Fruit fly (Drosophila melanogaster) whole organism, prepupa: Measurements from ENCODE around the gene CG15638.
A peak's percentile ranks its signal among the peaks of the same experiment; 100 is the strongest.

ENCODE experiments used
- Blimp-1 ChIP-seq: fragments of 200-800 bp; sonication (Bioruptor generic); optimal IDR thresholded peaks from 3 replicates; lab custom pipeline; 2017; ENCODE audit warnings: missing biosample characterization, missing genetic modification characterization, mild to moderate bottlenecking, moderate library complexity, missing genetic modification reagents
- CG10631 ChIP-seq: fragments of 200-800 bp; sonication (Bioruptor generic); optimal IDR thresholded peaks from 2 replicates; lab custom pipeline; 2016; ENCODE audit warnings: missing biosample characterization, missing genetic modification characterization
- CG10669 ChIP-seq: fragments of 200-800 bp; sonication (Bioruptor generic); optimal IDR thresholded peaks from 3 replicates; lab custom pipeline; 2018; ENCODE audit warnings: missing biosample characterization, mild to moderate bottlenecking, missing genetic modification characterization, moderate library complexity
- CG11294 ChIP-seq: fragments of 200-800 bp; sonication (Bioruptor generic); IDR thresholded peaks from 2 replicates; pipeline ENCODE4 v1.3.6; 2022; ENCODE audit warnings: missing biosample characterization, missing genetic modification characterization
- CG11762 ChIP-seq: fragments of 200-800 bp; sonication (Bioruptor generic); optimal IDR thresholded peaks from 3 replicates; lab custom pipeline; 2016; ENCODE audit warnings: missing biosample characterization, missing genetic modification characterization; ENCODE audit not compliant: insufficient read depth
- CG15336 ChIP-seq: fragments of 200-800 bp; sonication (Bioruptor generic); IDR thresholded peaks from 2 replicates; pipeline ENCODE4 v1.3.6; 2022; ENCODE audit warnings: missing biosample characterization, missing genetic modification characterization
- CG16779 ChIP-seq: fragments of 200-800 bp; sonication (Bioruptor generic); optimal IDR thresholded peaks from 3 replicates; lab custom pipeline; 2017; ENCODE audit warnings: missing biosample characterization, mild to moderate bottlenecking, missing genetic modification characterization
- CG3032 ChIP-seq: fragments of 200-800 bp; optimal IDR thresholded peaks from 2 replicates; lab custom pipeline; 2019; ENCODE audit warnings: missing biosample characterization, mild to moderate bottlenecking, missing genetic modification characterization, moderate library complexity
- CG31627 ChIP-seq: fragments of 200-800 bp; sonication (Bioruptor generic); optimal IDR thresholded peaks from 3 replicates; lab custom pipeline; 2016; ENCODE audit warnings: missing biosample characterization, missing genetic modification characterization
- CG32006 ChIP-seq: fragments of 200-800 bp; sonication (Bioruptor generic); optimal IDR thresholded peaks from 3 replicates; lab custom pipeline; 2017; ENCODE audit warnings: missing biosample characterization, mild to moderate bottlenecking, missing genetic modification characterization
- CG34406 ChIP-seq: fragments of 200-800 bp; sonication (Bioruptor generic); optimal IDR thresholded peaks from 3 replicates; lab custom pipeline; 2016; ENCODE audit warnings: missing biosample characterization, missing genetic modification characterization
- CG4318 ChIP-seq: fragments of 200-800 bp; sonication (Bioruptor generic); optimal IDR thresholded peaks from 3 replicates; lab custom pipeline; 2017; ENCODE audit warnings: missing biosample characterization, mild to moderate bottlenecking, missing genetic modification characterization
- CG6163 ChIP-seq: fragments of 200-800 bp; sonication (Bioruptor generic); IDR thresholded peaks from 3 replicates; pipeline ENCODE4 v1.3.6; 2022; ENCODE audit warnings: missing biosample characterization, missing genetic modification characterization
- CG6276 ChIP-seq: fragments of 200-800 bp; sonication (Bioruptor generic); optimal IDR thresholded peaks from 2 replicates; lab custom pipeline; 2017; ENCODE audit warnings: missing biosample characterization, mild to moderate bottlenecking, missing genetic modification characterization
- CG6792 ChIP-seq: fragments of 200-800 bp; sonication (Bioruptor generic); optimal IDR thresholded peaks from 3 replicates; lab custom pipeline; 2016; ENCODE audit warnings: missing biosample characterization, missing genetic modification characterization
- CG6808 ChIP-seq: fragments of 200-800 bp; sonication (Bioruptor generic); optimal IDR thresholded peaks from 3 replicates; lab custom pipeline; 2017; ENCODE audit warnings: missing biosample characterization, missing genetic modification characterization, mild to moderate bottlenecking, moderate library complexity, missing genetic modification reagents
- CG6854 ChIP-seq: fragments of 200-800 bp; sonication (Bioruptor generic); optimal IDR thresholded peaks from 2 replicates; lab custom pipeline; 2017; ENCODE audit warnings: missing biosample characterization, mild to moderate bottlenecking, missing genetic modification characterization
- CG7368 ChIP-seq: fragments of 200-800 bp; sonication (Bioruptor generic); optimal IDR thresholded peaks from 3 replicates; lab custom pipeline; 2016; ENCODE audit warnings: missing biosample characterization, missing genetic modification characterization
- CG8119 ChIP-seq: fragments of 200-800 bp; sonication (Bioruptor generic); IDR thresholded peaks from 3 replicates; pipeline ENCODE4 v1.3.6; 2022; ENCODE audit warnings: missing biosample characterization, missing genetic modification characterization
- CG8319 ChIP-seq: fragments of 200-800 bp; sonication (Bioruptor generic); optimal IDR thresholded peaks from 3 replicates; lab custom pipeline; 2016; ENCODE audit warnings: missing biosample characterization, missing genetic modification characterization
- CG8632 ChIP-seq: fragments of 200-800 bp; sonication (Bioruptor generic); optimal IDR thresholded peaks from 3 replicates; lab custom pipeline; 2016; ENCODE audit warnings: missing biosample characterization, missing genetic modification characterization
- CG9139 ChIP-seq: fragments of 200-800 bp; sonication (Bioruptor generic); optimal IDR thresholded peaks from 3 replicates; lab custom pipeline; 2017; ENCODE audit warnings: missing biosample characterization, mild to moderate bottlenecking, missing genetic modification characterization
- Eip75B ChIP-seq: fragments of 200-800 bp; sonication (Bioruptor generic); optimal IDR thresholded peaks from 3 replicates; lab custom pipeline; 2016; ENCODE audit warnings: missing biosample characterization, missing genetic modification characterization
- Eip78C ChIP-seq: fragments of 200-800 bp; sonication (Bioruptor generic); peaks from one replicate; lab custom pipeline; 2016; ENCODE audit warnings: missing biosample characterization, missing genetic modification characterization
- Eip93F ChIP-seq: fragments of 200-800 bp; sonication (Bioruptor generic); optimal IDR thresholded peaks from 2 replicates; lab custom pipeline; 2016; ENCODE audit warnings: missing biosample characterization, mild to moderate bottlenecking, missing genetic modification characterization
- Ets21C ChIP-seq: fragments of 200-800 bp; sonication (Bioruptor generic); optimal IDR thresholded peaks from 3 replicates; lab custom pipeline; 2016; ENCODE audit warnings: missing biosample characterization, missing genetic modification characterization
- Gug ChIP-seq: fragments of 200-800 bp; sonication (Bioruptor generic); IDR thresholded peaks from 2 replicates; pipeline ENCODE4 v1.3.6; 2022; ENCODE audit warnings: missing biosample characterization, missing genetic modification characterization
- Hr38 ChIP-seq: sonication (Bioruptor generic); optimal IDR thresholded peaks from 2 replicates; lab custom pipeline; 2016; ENCODE audit warnings: missing biosample characterization, missing genetic modification characterization
- Hr4 ChIP-seq: fragments of 200-800 bp; sonication (Bioruptor generic); optimal IDR thresholded peaks from 3 replicates; lab custom pipeline; 2016; ENCODE audit warnings: missing biosample characterization, missing genetic modification characterization
- Lpt ChIP-seq: fragments of 200-800 bp; sonication (Bioruptor generic); optimal IDR thresholded peaks from 3 replicates; lab custom pipeline; 2016; ENCODE audit warnings: missing biosample characterization, missing genetic modification characterization
- Met ChIP-seq: fragments of 200-800 bp; sonication (Bioruptor generic); optimal IDR thresholded peaks from 3 replicates; lab custom pipeline; 2016; ENCODE audit warnings: missing biosample characterization, missing genetic modification characterization
- OdsH ChIP-seq: fragments of 200-800 bp; sonication (Bioruptor generic); optimal IDR thresholded peaks from 3 replicates; lab custom pipeline; 2016; ENCODE audit warnings: missing biosample characterization, missing genetic modification characterization
- Smox ChIP-seq: fragments of 200-800 bp; sonication (Bioruptor generic); optimal IDR thresholded peaks from 3 replicates; lab custom pipeline; 2016; ENCODE audit warnings: missing biosample characterization, missing genetic modification characterization
- Sox102F ChIP-seq: fragments of 200-800 bp; sonication (Bioruptor generic); optimal IDR thresholded peaks from 2 replicates; lab custom pipeline; 2016; ENCODE audit warnings: missing biosample characterization, mild to moderate bottlenecking, missing genetic modification characterization
- Sox14 ChIP-seq: fragments of 200-800 bp; sonication (Bioruptor generic); optimal IDR thresholded peaks from 3 replicates; lab custom pipeline; 2016; ENCODE audit warnings: missing biosample characterization, missing genetic modification characterization
- Sox15 ChIP-seq: fragments of 200-800 bp; sonication (Bioruptor generic); optimal IDR thresholded peaks from 3 replicates; lab custom pipeline; 2016; ENCODE audit warnings: missing biosample characterization, missing genetic modification characterization
- acj6 ChIP-seq: fragments of 200-800 bp; sonication (Bioruptor generic); optimal IDR thresholded peaks from 3 replicates; lab custom pipeline; 2016; ENCODE audit warnings: missing biosample characterization, missing genetic modification characterization
- cyc ChIP-seq: fragments of 200-800 bp; sonication (Bioruptor generic); optimal IDR thresholded peaks from 3 replicates; lab custom pipeline; 2016; ENCODE audit warnings: missing biosample characterization, missing genetic modification characterization
- dac ChIP-seq: fragments of 200-800 bp; sonication (Bioruptor generic); optimal IDR thresholded peaks from 2 replicates; lab custom pipeline; 2017; ENCODE audit warnings: missing biosample characterization, mild to moderate bottlenecking, missing genetic modification characterization
- dsx ChIP-seq: fragments of 200-800 bp; optimal IDR thresholded peaks from 3 replicates; lab custom pipeline; 2019; ENCODE audit warnings: missing biosample characterization, mild to moderate bottlenecking, missing genetic modification characterization, moderate library complexity; ENCODE audit not compliant: poor library complexity, severe bottlenecking
- esn ChIP-seq: fragments of 200-800 bp; sonication (Bioruptor generic); optimal IDR thresholded peaks from 2 replicates; lab custom pipeline; 2016; ENCODE audit warnings: missing biosample characterization, mild to moderate bottlenecking, missing genetic modification characterization, moderate library complexity
- fd59A ChIP-seq: fragments of 200-800 bp; sonication (Bioruptor generic); optimal IDR thresholded peaks from 2 replicates; lab custom pipeline; 2017; ENCODE audit warnings: missing biosample characterization, mild to moderate bottlenecking, missing genetic modification characterization, missing genetic modification reagents
- fd85E ChIP-seq: fragments of 200-800 bp; sonication (Bioruptor generic); optimal IDR thresholded peaks from 3 replicates; lab custom pipeline; 2016; ENCODE audit warnings: missing biosample characterization, missing genetic modification characterization
- fkh ChIP-seq: fragments of 200-800 bp; sonication (Bioruptor generic); optimal IDR thresholded peaks from 3 replicates; lab custom pipeline; 2017; ENCODE audit warnings: missing biosample characterization, mild to moderate bottlenecking, missing genetic modification characterization, moderate library complexity
- lz ChIP-seq: fragments of 200-800 bp; sonication (Bioruptor generic); optimal IDR thresholded peaks from 3 replicates; lab custom pipeline; 2016; ENCODE audit warnings: missing biosample characterization, missing genetic modification characterization
- pdm3 ChIP-seq: fragments of 200-800 bp; sonication (Bioruptor generic); optimal IDR thresholded peaks from 3 replicates; lab custom pipeline; 2016; ENCODE audit warnings: missing biosample characterization, missing genetic modification characterization
- salr ChIP-seq, 2 experiments: fragments of 200-800 bp; sonication (Bioruptor generic); optimal IDR thresholded peaks; 3 replicates each; lab custom pipeline; 2016 to 2018; ENCODE audit warnings: missing biosample characterization in 2 of 2, missing genetic modification characterization in 2 of 2, mild to moderate bottlenecking in 1 of 2
- spab ChIP-seq: fragments of 200-800 bp; sonication (Bioruptor generic); optimal IDR thresholded peaks from 2 replicates; lab custom pipeline; 2017; ENCODE audit warnings: missing biosample characterization, mild to moderate bottlenecking, missing genetic modification characterization, missing genetic modification reagents
- ss ChIP-seq, 2 experiments: fragments of 200-800 bp; sonication (Bioruptor generic); optimal IDR thresholded peaks; 2 replicates in 1 of 2; 3 replicates in 1 of 2; lab custom pipeline; 2017 to 2018; ENCODE audit warnings: mild to moderate bottlenecking in 2 of 2, missing biosample characterization in 2 of 2, missing genetic modification characterization in 2 of 2, moderate library complexity in 1 of 2
- svp ChIP-seq: fragments of 200-800 bp; sonication (Bioruptor generic); peaks from one replicate; lab custom pipeline; 2016; ENCODE audit warnings: missing biosample characterization, missing genetic modification characterization
- topi ChIP-seq: fragments of 200-800 bp; sonication (Bioruptor generic); optimal IDR thresholded peaks from 3 replicates; lab custom pipeline; 2016; ENCODE audit warnings: missing biosample characterization, missing genetic modification characterization
- vri ChIP-seq: fragments of 200-800 bp; sonication (Bioruptor generic); optimal IDR thresholded peaks from 3 replicates; lab custom pipeline; 2016; ENCODE audit warnings: missing biosample characterization, mild to moderate bottlenecking, missing genetic modification characterization

The CG15638 gene

DNA sequence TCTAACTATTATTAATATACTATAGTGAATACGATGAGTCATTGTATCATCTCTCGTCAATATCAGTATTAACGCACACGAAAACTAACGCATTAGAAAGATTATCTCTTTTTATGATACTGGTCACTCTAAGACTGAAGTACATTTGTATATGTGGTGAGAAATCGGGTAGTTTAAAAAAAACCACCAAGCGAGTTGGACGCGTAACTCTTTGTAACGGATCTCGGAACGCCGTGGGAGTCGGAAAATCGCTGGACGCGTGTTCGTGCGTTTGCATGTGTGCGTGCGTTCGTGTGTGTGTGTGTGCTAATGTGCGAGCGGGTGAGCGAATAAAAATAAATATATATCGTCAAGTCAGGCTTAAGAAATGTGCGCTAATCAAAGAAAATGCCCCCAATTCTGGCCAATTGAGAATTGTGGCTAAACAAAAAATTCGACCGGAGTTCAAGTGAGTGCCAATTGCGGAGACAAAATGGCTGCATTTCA lies 14.4 kb upstream of the CG15638 start, which contains the start of gene kuz:
kuz (plus strand) TSS at position 167 of the 486 bp plus-strand sequence.
- TF ChIP-seq spab (GFP tag; lab: Kevin White, UChicago) (no peak), ss (GFP tag; optimal IDR thresholded peaks at IDR 0.05; lab: Kevin White, UChicago) (peak; percentile 34 to 62), CG3032 (tag; lab: Kevin White, UChicago) (peak; percentile 18), fd59A (no peak), CG34406 (no peak), CG6163 (GFP tag; lab: Robert Waterston, UW) (peak; percentile 51; the same call in 2 of the 3 replicates), acj6 (GFP tag; lab: Kevin White, UChicago) (no peak), dac (no peak), fkh (GFP tag; lab: Kevin White, UChicago) (peak; percentile 59), Sox14 (GFP tag; lab: Kevin White, UChicago) (peak; percentile 43), cyc (GFP tag; lab: Kevin White, UChicago) (peak; percentile 9), CG31627 (GFP tag; lab: Kevin White, UChicago) (no peak), Sox102F (GFP tag; lab: Kevin White, UChicago) (peak; percentile 49), CG6854 (peak; percentile 67), svp (GFP tag; lab: Kevin White, UChicago) (peak; percentile 72), OdsH (GFP tag; lab: Kevin White, UChicago) (no peak), Eip78C (GFP tag; lab: Kevin White, UChicago) (peak; percentile 89), vri (GFP tag; lab: Kevin White, UChicago) (peak; percentile 77), Met (peak; percentile 11), Smox (GFP tag; lab: Kevin White, UChicago) (no peak), CG32006 (GFP tag; lab: Kevin White, UChicago) (no peak), CG8632 (GFP tag; lab: Kevin White, UChicago) (no peak), CG7368 (GFP tag; lab: Kevin White, UChicago) (no peak), pdm3 (peak; percentile 29), CG6792 (no peak), CG11294 (GFP tag; lab: Robert Waterston, UW) (no peak), lz (GFP tag; lab: Kevin White, UChicago) (no peak), Ets21C (GFP tag; lab: Kevin White, UChicago) (no peak), dsx (GFP tag; lab: Kevin White, UChicago) (peak; percentile 44), CG6276 (no peak), Gug (GFP tag; lab: Robert Waterston, UW) (no peak), Hr38 (no peak), Blimp-1 (GFP tag; lab: Kevin White, UChicago) (no peak), CG15336 (GFP tag; lab: Robert Waterston, UW) (peak; percentile 29; the same call in 1 of the 2 replicates), Eip93F (GFP tag; lab: Kevin White, UChicago) (no peak), Hr4 (no peak), CG4318 (GFP tag; lab: Kevin White, UChicago) (no peak), topi (GFP tag; lab: Kevin White, UChicago) (no peak), fd85E (GFP tag; lab: Kevin White, UChicago) (no peak), Eip75B (GFP tag; lab: Kevin White, UChicago) (no peak), CG16779 (tag; lab: Kevin White, UChicago) (peak; percentile 6), salr (GFP tag; optimal IDR thresholded peaks at IDR 0.05; lab: Kevin White, UChicago) (no peak), Sox15 (GFP tag; lab: Kevin White, UChicago) (no peak), Lpt (GFP tag; lab: Kevin White, UChicago) (peak; percentile 9), CG10631 (GFP tag; lab: Kevin White, UChicago) (no peak), CG11762 (no peak), esn (GFP tag; lab: Kevin White, UChicago) (no peak), CG6808 (GFP tag; lab: Kevin White, UChicago) (no peak), CG8119 (GFP tag; lab: Robert Waterston, UW) (no peak), CG8319 (GFP tag; lab: Kevin White, UChicago) (no peak), CG9139 (GFP tag; lab: Kevin White, UChicago) (peak; percentile 4), CG10669 (GFP tag; lab: Kevin White, UChicago) (peak; percentile 6)
